Worm (Caenorhabditis elegans): ENCODE results near the gene C17A2.4.

ce11 chrII:3846028-3846427 is 6.4 kb downstream of the C17A2.4 start, which contains the start of gene C17A2.2:
- TF ChIP-seq lin-39 (tag; optimal IDR thresholded peaks at IDR 0.05): no peak
- no peak for TF ChIP-seq snpc-4 (tag; optimal IDR thresholded peaks at IDR 0.05)
- TF ChIP-seq unc-62 (GFP tag; optimal IDR thresholded peaks at IDR 0.05): no peak
- TF ChIP-seq nhr-28 (tag; optimal IDR thresholded peaks at IDR 0.05): no peak
- no peak for TF ChIP-seq nfya-1 (tag; optimal IDR thresholded peaks at IDR 0.05; ENCODE audit: insufficient read depth)
- TF ChIP-seq daf-12 (tag; optimal IDR thresholded peaks at IDR 0.05): no peak
- TF ChIP-seq nhr-77 (tag; optimal IDR thresholded peaks at IDR 0.05): no peak
- no peak for TF ChIP-seq skn-1 (tag; optimal IDR thresholded peaks at IDR 0.05)
- no peak for TF ChIP-seq nhr-76 (tag; optimal IDR thresholded peaks at IDR 0.05)
- TF ChIP-seq mdl-1 (tag; optimal IDR thresholded peaks at IDR 0.05): no peak
- no peak for TF ChIP-seq ama-1 (optimal IDR thresholded peaks at IDR 0.05)
- no peak for TF ChIP-seq nhr-25 (tag; optimal IDR thresholded peaks at IDR 0.05)
- no peak for TF ChIP-seq ceh-16 (tag; optimal IDR thresholded peaks at IDR 0.05)
- no peak for TF ChIP-seq nhr-237 (tag; optimal IDR thresholded peaks at IDR 0.05)

Data from whole organism, L3 larva.